Worm (Caenorhabditis elegans) whole organism, L2 larva: ENCODE measurements around the gene F54H5.5.
A peak's percentile ranks its signal among the peaks of the same experiment; 100 is the strongest.
"Not testable (repeated sequence)": the region's sequence is repeated elsewhere in the genome, so short reads cannot be mapped to it uniquely, and the experiment has no call there.

ENCODE experiments used
- F13H6.1 ChIP-seq: sonication (generic microtip); optimal IDR thresholded peaks from 2 replicates; lab custom pipeline; 2016; ENCODE audit warnings: missing genetic modification characterization, missing compliant biosample characterization
- ZK546.5 ChIP-seq: sonication (generic microtip); optimal IDR thresholded peaks from 2 replicates; lab custom pipeline; 2017; ENCODE audit warnings: missing biosample characterization, missing genetic modification characterization
- alr-1 ChIP-seq: fragments of 150-350 bp; optimal IDR thresholded peaks from 2 replicates; lab custom pipeline; 2014; ENCODE audit warnings: missing biosample characterization, missing genetic modification characterization
- aly-2 ChIP-seq: fragments of 150-350 bp; optimal IDR thresholded peaks from 2 replicates; lab custom pipeline; 2014; ENCODE audit warnings: missing biosample characterization, missing genetic modification characterization
- blmp-1 ChIP-seq: sonication (generic microtip); optimal IDR thresholded peaks from 2 replicates; lab custom pipeline; 2017; ENCODE audit warnings: missing genetic modification characterization, mild to moderate bottlenecking, missing compliant biosample characterization, antibody characterized with exemption, moderate library complexity; ENCODE audit not compliant: insufficient read depth
- ceh-16 ChIP-seq: fragments of 150-350 bp; optimal IDR thresholded peaks from 2 replicates; lab custom pipeline; 2014; ENCODE audit warnings: missing biosample characterization, missing genetic modification characterization
- ceh-82 ChIP-seq: fragments of 150-350 bp; optimal IDR thresholded peaks from 2 replicates; lab custom pipeline; 2014; ENCODE audit warnings: missing biosample characterization, missing genetic modification characterization
- dmd-4 ChIP-seq: sonication (generic microtip); optimal IDR thresholded peaks from 2 replicates; lab custom pipeline; 2017; ENCODE audit warnings: missing biosample characterization, missing genetic modification characterization
- egl-27 ChIP-seq: sonication (generic microtip); optimal IDR thresholded peaks from 3 replicates; lab custom pipeline; 2017; ENCODE audit warnings: missing biosample characterization, missing genetic modification reagents, missing genetic modification characterization
- elt-3 ChIP-seq: sonication (generic microtip); optimal IDR thresholded peaks from 2 replicates; lab custom pipeline; 2017; ENCODE audit warnings: missing biosample characterization, missing genetic modification characterization
- fos-1 ChIP-seq: fragments of 150-350 bp; optimal IDR thresholded peaks from 2 replicates; lab custom pipeline; 2014; ENCODE audit warnings: missing biosample characterization, missing genetic modification characterization
- gmeb-1 ChIP-seq: fragments of 150-350 bp; optimal IDR thresholded peaks from 2 replicates; lab custom pipeline; 2014; ENCODE audit warnings: missing biosample characterization, missing genetic modification characterization
- lin-13 ChIP-seq: fragments of 150-350 bp; optimal IDR thresholded peaks from 2 replicates; lab custom pipeline; 2014; ENCODE audit warnings: missing biosample characterization, missing genetic modification reagents, missing genetic modification characterization
- lin-39 ChIP-seq: fragments of 150-350 bp; optimal IDR thresholded peaks from 2 replicates; lab custom pipeline; 2014; ENCODE audit warnings: missing biosample characterization, missing genetic modification reagents, missing genetic modification characterization
- lsy-2 ChIP-seq, 2 experiments: fragments of 150-350 bp in 1 of 2; sonication (generic microtip) in 1 of 2; optimal IDR thresholded peaks; 2 replicates each; lab custom pipeline; 2014 to 2017; ENCODE audit warnings: missing biosample characterization in 2 of 2, missing genetic modification characterization in 2 of 2
- mdl-1 ChIP-seq, 2 experiments: fragments of 150-350 bp in 1 of 2; sonication (generic microtip) in 1 of 2; optimal IDR thresholded peaks; 2 replicates each; lab custom pipeline; 2017; ENCODE audit warnings: missing biosample characterization in 2 of 2, missing genetic modification characterization in 2 of 2
- nhr-10 ChIP-seq: sonication (generic microtip); optimal IDR thresholded peaks from 2 replicates; lab custom pipeline; 2017; ENCODE audit warnings: missing biosample characterization, missing genetic modification characterization
- nhr-11 ChIP-seq: fragments of 150-350 bp; optimal IDR thresholded peaks from 2 replicates; lab custom pipeline; 2014; ENCODE audit warnings: missing biosample characterization, missing genetic modification characterization
- nhr-12 ChIP-seq: fragments of 150-350 bp; optimal IDR thresholded peaks from 2 replicates; lab custom pipeline; 2014; ENCODE audit warnings: missing biosample characterization, missing genetic modification characterization
- nhr-129 ChIP-seq: fragments of 150-350 bp; optimal IDR thresholded peaks from 2 replicates; lab custom pipeline; 2014; ENCODE audit warnings: missing biosample characterization, missing genetic modification characterization
- nhr-21 ChIP-seq: fragments of 150-350 bp; optimal IDR thresholded peaks from 2 replicates; lab custom pipeline; 2014; ENCODE audit warnings: missing biosample characterization, missing genetic modification characterization
- nhr-23 ChIP-seq: fragments of 150-350 bp; optimal IDR thresholded peaks from 2 replicates; lab custom pipeline; 2014; ENCODE audit warnings: missing biosample characterization, missing genetic modification reagents, missing genetic modification characterization
- nhr-6 ChIP-seq: fragments of 150-350 bp; optimal IDR thresholded peaks from 2 replicates; lab custom pipeline; 2014; ENCODE audit warnings: missing biosample characterization, missing genetic modification characterization
- nhr-77 ChIP-seq: fragments of 150-350 bp; optimal IDR thresholded peaks from 2 replicates; lab custom pipeline; 2014; ENCODE audit warnings: missing biosample characterization, missing genetic modification characterization
- sem-4 ChIP-seq: fragments of 150-350 bp; optimal IDR thresholded peaks from 2 replicates; lab custom pipeline; 2014; ENCODE audit warnings: missing biosample characterization, missing genetic modification reagents, missing genetic modification characterization
- skn-1 ChIP-seq: sonication (generic microtip); optimal IDR thresholded peaks from 2 replicates; lab custom pipeline; 2017; ENCODE audit warnings: missing biosample characterization, missing genetic modification characterization
- sma-3 ChIP-seq: sonication (generic microtip); optimal IDR thresholded peaks from 2 replicates; lab custom pipeline; 2016; ENCODE audit warnings: missing genetic modification reagents, missing genetic modification characterization, missing compliant biosample characterization
- sma-9 ChIP-seq, 2 experiments: fragments of 150-350 bp in 1 of 2; sonication (generic microtip) in 1 of 2; optimal IDR thresholded peaks; 2 replicates each; lab custom pipeline; 2014 to 2016; ENCODE audit warnings: missing genetic modification characterization in 2 of 2, mild to moderate bottlenecking in 1 of 2, missing biosample characterization in 1 of 2, missing compliant biosample characterization in 1 of 2, missing genetic modification reagents in 1 of 2, moderate library complexity in 1 of 2
- snpc-4 ChIP-seq: fragments of 150-350 bp; optimal IDR thresholded peaks from 2 replicates; lab custom pipeline; 2014; ENCODE audit warnings: missing biosample characterization, missing genetic modification characterization
- unc-39 ChIP-seq: fragments of 150-350 bp; optimal IDR thresholded peaks from 2 replicates; lab custom pipeline; 2014; ENCODE audit warnings: missing biosample characterization, missing genetic modification characterization
- unc-55 ChIP-seq: fragments of 150-350 bp; sonication (generic microtip); optimal IDR thresholded peaks from 3 replicates; lab custom pipeline; 2014; ENCODE audit warnings: missing biosample characterization, missing genetic modification reagents, missing genetic modification characterization
- ztf-1 ChIP-seq: fragments of 200-800 bp; sonication (Bioruptor generic); conservative IDR thresholded peaks from 2 replicates; pipeline ENCODE4 v1.3.6; 2022; ENCODE audit warnings: missing genetic modification characterization, missing compliant biosample characterization
- ztf-4 ChIP-seq: fragments of 150-350 bp; optimal IDR thresholded peaks from 2 replicates; lab custom pipeline; 2014; ENCODE audit warnings: missing biosample characterization, missing genetic modification characterization

Gene F54H5.5

DNA sequence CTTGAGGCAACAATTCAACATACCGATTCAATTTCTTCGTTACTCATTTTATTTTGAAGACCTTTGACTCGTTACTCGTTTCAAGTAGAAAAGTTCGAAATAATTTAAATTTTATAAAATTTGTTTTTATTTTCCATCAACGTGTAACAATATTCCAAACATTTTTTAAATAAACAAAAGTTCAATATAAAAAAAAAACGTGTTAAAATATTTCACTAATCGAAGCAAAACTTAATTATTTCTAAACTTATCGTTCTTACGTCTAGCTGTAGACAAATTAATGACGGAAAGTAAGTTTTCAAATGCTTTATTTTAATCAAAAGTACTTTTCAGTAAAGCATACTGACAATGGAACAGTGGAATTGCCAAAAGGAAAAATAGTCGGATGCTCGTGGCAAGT, at the start of gene F54H5.5, which contains the start of gene F54H5.2:
TSS of gene F54H5.5 (minus strand) at position 101 of the 400 bp plus-strand sequence.
TSS of gene F54H5.2 (plus strand) at position 303 of the 400 bp plus-strand sequence.
- TF ChIP-seq nhr-77, ZK546.5, egl-27 (tag; lab: Kevin White, UChicago): not testable (repeated sequence)

DNA sequence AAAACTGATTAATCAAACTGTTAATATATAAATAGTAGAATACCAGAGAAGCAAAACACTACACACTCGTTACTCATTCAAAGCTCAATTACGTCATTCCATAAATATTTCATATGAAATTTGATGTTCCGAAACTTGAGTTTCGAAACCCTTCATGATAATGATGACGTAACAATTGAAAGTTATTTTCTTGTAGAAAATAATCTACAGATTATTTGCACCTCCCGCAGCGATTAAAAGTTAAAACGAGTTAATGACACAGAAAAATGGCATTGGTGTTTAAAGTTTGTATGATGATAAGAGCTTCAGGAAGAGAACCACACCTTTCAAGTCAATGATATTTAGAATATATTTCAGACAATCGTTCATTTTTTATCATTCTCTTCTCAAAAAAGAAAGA, 46.8 kb upstream of the F54H5.5 start, which contains the start of gene H43E16.1:
TSS of gene H43E16.1 (plus strand) at position 375 of the 400 bp plus-strand sequence.
- no peak for TF ChIP-seq lsy-2 (tag; optimal IDR thresholded peaks at IDR 0.05; lab: Kevin White, UChicago)
- TF ChIP-seq fos-1 (tag; lab: Kevin White, UChicago), result peak; percentile 95
- TF ChIP-seq skn-1 (tag; lab: Kevin White, UChicago), result no peak
- no peak for TF ChIP-seq nhr-10 (tag; lab: Kevin White, UChicago)
- TF ChIP-seq nhr-12 (tag; lab: Kevin White, UChicago), result no peak
- no peak for TF ChIP-seq unc-55
- TF ChIP-seq lin-39, result no peak
- TF ChIP-seq sma-9 (GFP tag; optimal IDR thresholded peaks at IDR 0.05; lab: Kevin White, UChicago), result peak; percentile 45
- TF ChIP-seq sma-9 (tag; optimal IDR thresholded peaks at IDR 0.05; lab: Kevin White, UChicago), result no peak
- TF ChIP-seq, all 48 proteins: peak for 2

ce11 chrII:6668496-6668895, 41.4 kb upstream of the F54H5.5 start:
- TF ChIP-seq ztf-1 (GFP tag; lab: Robert Waterston, UW) (no peak), alr-1 (tag; lab: Kevin White, UChicago) (no peak), nhr-129 (no peak), ztf-4 (tag; lab: Kevin White, UChicago) (no peak), nhr-12 (tag; lab: Kevin White, UChicago) (no peak), nhr-21 (no peak), egl-27 (tag; lab: Kevin White, UChicago) (no peak), ceh-16 (tag; lab: Kevin White, UChicago) (no peak), unc-39 (tag; lab: Kevin White, UChicago) (no peak), ceh-82 (tag; lab: Kevin White, UChicago) (no peak), snpc-4 (tag; lab: Kevin White, UChicago) (no peak), nhr-23 (tag; lab: Kevin White, UChicago) (no peak), blmp-1 (no peak), gmeb-1 (tag; lab: Kevin White, UChicago) (no peak), sem-4 (no peak), lin-39 (no peak), nhr-6 (tag; lab: Kevin White, UChicago) (no peak), lin-13 (no peak), elt-3 (tag; lab: Kevin White, UChicago) (no peak)

ce11 chrII:6667534-6667933, 40.5 kb upstream of the F54H5.5 start:
- TF ChIP-seq ztf-4 (tag; lab: Kevin White, UChicago) (no peak), ceh-82 (tag; lab: Kevin White, UChicago) (no peak), egl-27 (tag; lab: Kevin White, UChicago) (no peak), snpc-4 (tag; lab: Kevin White, UChicago) (no peak), dmd-4 (tag; lab: Kevin White, UChicago) (no peak), aly-2 (tag; lab: Kevin White, UChicago) (no peak)

DNA sequence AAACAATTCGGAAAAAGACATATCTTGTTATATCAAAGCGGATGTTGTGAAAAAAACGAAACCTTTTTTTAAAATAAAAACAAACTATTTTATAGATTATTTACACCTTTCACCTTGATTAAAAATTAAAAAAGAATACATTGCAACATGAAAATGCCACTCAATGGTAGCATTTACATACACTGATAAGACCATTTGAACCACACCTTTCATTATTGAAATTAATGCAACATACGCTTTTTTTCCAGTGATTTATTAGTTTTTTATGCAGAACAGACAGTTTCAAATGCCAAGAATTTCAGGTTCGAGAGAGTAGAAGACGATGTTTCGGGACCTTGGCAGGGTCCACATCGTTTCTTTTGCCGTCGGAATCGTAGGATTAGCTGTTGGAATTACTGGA, 39.5 kb upstream of the F54H5.5 start, which contains the start of gene T19D12.1:
TSS of gene T19D12.1 (plus strand) at position 301 of the 400 bp plus-strand sequence.
- TF ChIP-seq nhr-11, result no peak
- no peak for TF ChIP-seq lin-13
- TF ChIP-seq aly-2 (tag; lab: Kevin White, UChicago), result no peak
- no peak for TF ChIP-seq blmp-1
- no peak for TF ChIP-seq elt-3 (tag; lab: Kevin White, UChicago)
- no peak for TF ChIP-seq nhr-129
- TF ChIP-seq egl-27 (tag; lab: Kevin White, UChicago), result no peak
- TF ChIP-seq F13H6.1 (tag; lab: Kevin White, UChicago), result no peak
- TF ChIP-seq alr-1 (tag; lab: Kevin White, UChicago), result no peak

DNA sequence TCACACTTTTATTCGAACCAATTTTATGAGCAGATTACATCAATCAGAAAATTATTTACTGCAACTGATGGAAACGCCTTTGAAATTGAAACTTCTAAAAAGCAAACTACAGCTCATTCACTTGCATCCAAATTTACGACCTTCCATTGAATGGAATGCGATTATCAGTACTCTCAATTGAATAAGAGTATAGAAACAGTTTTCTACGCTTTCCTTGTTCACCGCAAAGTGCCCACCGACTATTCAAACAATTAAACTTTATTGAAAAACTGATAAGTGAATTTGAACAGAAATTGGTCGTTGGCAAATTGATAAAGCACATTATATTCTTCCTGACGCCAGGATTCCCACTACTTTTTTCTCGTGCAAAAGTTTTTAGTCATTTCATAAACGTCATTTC, 38.8 kb upstream of the F54H5.5 start:
- TF ChIP-seq sma-3 (GFP tag; lab: Kevin White, UChicago) (no peak), F13H6.1 (tag; lab: Kevin White, UChicago) (no peak), fos-1 (tag; lab: Kevin White, UChicago) (peak; percentile 81), sma-9 (GFP tag; optimal IDR thresholded peaks at IDR 0.05; lab: Kevin White, UChicago) (peak; percentile 14), sma-9 (tag; optimal IDR thresholded peaks at IDR 0.05; lab: Kevin White, UChicago) (no peak), sem-4 (no peak), mdl-1 (tag; optimal IDR thresholded peaks at IDR 0.05; lab: Kevin White, UChicago) (no peak)
